Worm (Caenorhabditis elegans): Measurements from ENCODE around the gene T07E3.2.

- TF ChIP-seq F49E8.2 (tag; optimal IDR thresholded peaks at IDR 0.05; ENCODE audit: insufficient read depth), result peak; percentile 76
- peak in 1 of 3 experiments; percentile 60 for TF ChIP-seq lin-35 (GFP tag; optimal IDR thresholded peaks at IDR 0.05)
- TF ChIP-seq snpc-3.4 (tag; optimal IDR thresholded peaks at IDR 0.05), result peak; percentile 81
- TF ChIP-seq ceh-100 (GFP tag; IDR thresholded peaks at IDR 0.05), result 0 out of 2 replicates have a peak, but pooled peaks have one; percentile 56
- peak; percentile 62 for TF ChIP-seq mes-4 (tag; optimal IDR thresholded peaks at IDR 0.05)
- TF ChIP-seq nfya-2 (GFP tag; IDR thresholded peaks at IDR 0.05), result no peak
- peak; percentile 40 for TF ChIP-seq nhr-27 (tag; optimal IDR thresholded peaks at IDR 0.05)
- peak; percentile 6 for TF ChIP-seq akir-1 (GFP tag; optimal IDR thresholded peaks at IDR 0.05)
- peak; percentile 66 for TF ChIP-seq F52B5.7 (tag; optimal IDR thresholded peaks at IDR 0.05)
Observed at ce11 chrIII:6887574-6887973, 18.9 kb upstream of the T07E3.2 start.

Measured in whole organism, young adult.